Fruit fly (Drosophila melanogaster): ENCODE results near the gene CG13457.
A peak's percentile ranks its signal among the peaks of the same experiment; 100 is the strongest.

The CG13457 gene

dm6 chr3L:15101639-15102413 lies 29.4 kb downstream of the CG13457 start:
- TF ChIP-seq Ets98B (GFP tag; IDR thresholded peaks at IDR 0.05) (peak; percentile 47; the same call in 1 of the 2 replicates), D1 (tag; optimal IDR thresholded peaks at IDR 0.05) (peak; percentile 12), Snoo (tag; optimal IDR thresholded peaks at IDR 0.05) (peak; percentile 22), CG34367 (tag; optimal IDR thresholded peaks at IDR 0.05) (peak; percentile 5), CG4496 (GFP tag; IDR thresholded peaks at IDR 0.05) (peak; percentile 71; the same call in 2 of the 3 replicates), gl (tag; optimal IDR thresholded peaks at IDR 0.05) (peak; percentile 8), CG8301 (tag; optimal IDR thresholded peaks at IDR 0.05) (peak; percentile 18), CG8159 (tag; optimal IDR thresholded peaks at IDR 0.05) (peak; percentile 52), CG9948 (tag; optimal IDR thresholded peaks at IDR 0.05) (peak; percentile 7), CG13204 (GFP tag; optimal IDR thresholded peaks at IDR 0.05) (peak; percentile 99), CG12605 (GFP tag; IDR thresholded peaks at IDR 0.05) (no peak; the same call in 1 of the 2 replicates), CG17806 (tag; optimal IDR thresholded peaks at IDR 0.05) (peak; percentile 25), CG14655 (GFP tag; optimal IDR thresholded peaks at IDR 0.05) (peak; percentile 2), Pif1B (GFP tag; optimal IDR thresholded peaks at IDR 0.05) (no peak), EcR (GFP tag; optimal IDR thresholded peaks at IDR 0.05) (peak; percentile 83), CG32121 (GFP tag; IDR thresholded peaks at IDR 0.05) (peak; percentile 60), CG10348 (GFP tag; IDR thresholded peaks at IDR 0.05) (0 out of 2 replicates have a peak, but pooled peaks have one; percentile 7), CG15710 (tag; optimal IDR thresholded peaks at IDR 0.05) (peak; percentile 37), Pif1A (GFP tag; optimal IDR thresholded peaks at IDR 0.05) (no peak), fd96Ca (GFP tag; IDR thresholded peaks at IDR 0.05) (peak; percentile 25; the same call in 1 of the 3 replicates), rn (GFP tag; IDR thresholded peaks at IDR 0.05) (no peak)

- TF ChIP-seq CG12605 (GFP tag; IDR thresholded peaks at IDR 0.05) (no peak), Ets98B (GFP tag; IDR thresholded peaks at IDR 0.05) (no peak), CG32121 (GFP tag; IDR thresholded peaks at IDR 0.05) (no peak), CG17806 (tag; optimal IDR thresholded peaks at IDR 0.05) (no peak), Snoo (tag; optimal IDR thresholded peaks at IDR 0.05) (no peak), fd96Ca (GFP tag; IDR thresholded peaks at IDR 0.05) (no peak), Pif1A (GFP tag; optimal IDR thresholded peaks at IDR 0.05) (no peak)
Observed at dm6 chr3L:15100983-15101382, 30.2 kb downstream of the CG13457 start.

DNA sequence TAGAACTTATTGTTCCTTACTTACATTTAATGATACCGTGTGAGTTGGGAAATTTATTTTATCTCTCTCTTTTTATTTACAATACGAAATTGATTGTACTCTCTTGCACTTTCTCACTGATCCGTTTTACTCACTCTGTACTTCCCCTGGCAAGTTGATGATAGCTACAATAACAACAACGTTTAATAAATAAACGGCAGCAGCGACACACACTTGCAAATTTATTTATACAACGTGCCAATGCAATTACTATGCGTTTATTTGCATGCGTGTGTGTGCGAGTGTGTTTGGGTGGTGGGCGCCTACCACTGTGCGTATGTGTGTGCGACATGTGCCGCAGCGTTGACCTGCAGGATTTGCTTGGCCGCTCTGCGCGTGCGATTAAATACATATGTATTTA lies 31.6 kb downstream of the CG13457 start:
- TF ChIP-seq CG13204 (GFP tag; optimal IDR thresholded peaks at IDR 0.05): peak; percentile 63
- TF ChIP-seq fd96Ca (GFP tag; IDR thresholded peaks at IDR 0.05): no peak
- TF ChIP-seq CG4496 (GFP tag; IDR thresholded peaks at IDR 0.05): no peak
- peak; percentile 26 for TF ChIP-seq EcR (GFP tag; optimal IDR thresholded peaks at IDR 0.05)
- no peak for TF ChIP-seq CG17806 (tag; optimal IDR thresholded peaks at IDR 0.05)
- TF ChIP-seq CG14655 (GFP tag; optimal IDR thresholded peaks at IDR 0.05): no peak

DNA sequence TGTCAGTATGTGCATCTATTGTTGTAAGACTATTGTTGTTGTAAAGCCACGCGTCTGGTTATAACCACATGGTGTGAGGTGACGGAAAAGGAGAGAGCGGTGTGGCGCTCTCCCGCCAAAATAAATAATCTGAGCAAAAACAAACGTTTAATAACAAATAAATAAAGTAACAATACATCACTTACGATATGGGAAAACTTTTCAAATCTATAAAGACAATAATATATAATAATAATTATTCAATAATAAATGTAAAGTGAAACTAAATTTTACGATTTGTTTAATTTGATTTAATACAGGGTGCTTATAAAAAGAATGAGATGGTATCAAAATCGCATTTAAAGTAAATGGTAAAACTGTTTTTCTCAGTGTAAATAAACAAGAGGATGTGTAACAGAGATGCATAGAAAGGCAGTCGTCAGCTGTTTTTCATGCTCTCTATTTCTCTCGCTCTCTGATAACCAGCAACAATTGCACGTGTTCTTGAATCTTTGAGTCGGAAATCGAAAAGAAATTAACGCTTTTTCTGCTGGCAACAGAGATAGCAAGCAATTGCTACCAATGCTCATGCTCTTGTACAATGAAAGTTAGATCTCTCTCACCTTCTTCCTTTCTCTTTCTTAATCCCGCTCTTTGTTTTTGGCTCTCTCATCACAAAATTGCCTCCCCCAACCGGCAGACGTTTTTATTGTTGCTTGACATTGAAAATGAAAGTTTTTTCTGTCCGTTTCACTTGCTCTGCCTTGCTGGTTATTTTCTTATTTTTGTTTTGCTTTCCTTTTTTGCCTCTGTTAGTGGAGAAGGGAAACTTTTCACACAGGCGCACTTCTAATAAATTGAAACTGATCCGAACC lies 32.3 kb downstream of the CG13457 start:
- TF ChIP-seq CG8301 (tag; optimal IDR thresholded peaks at IDR 0.05): peak; percentile 85
- no peak for TF ChIP-seq fd96Ca (GFP tag; IDR thresholded peaks at IDR 0.05)
- peak; percentile 92 for TF ChIP-seq CG32121 (GFP tag; IDR thresholded peaks at IDR 0.05)
- peak; percentile 58 for TF ChIP-seq CG34367 (tag; optimal IDR thresholded peaks at IDR 0.05)
- TF ChIP-seq CG17806 (tag; optimal IDR thresholded peaks at IDR 0.05): peak; percentile 82
- TF ChIP-seq Pif1A (GFP tag; optimal IDR thresholded peaks at IDR 0.05): peak; percentile 71
- peak; percentile 92 for TF ChIP-seq CG9948 (tag; optimal IDR thresholded peaks at IDR 0.05)
- no peak for TF ChIP-seq EcR (GFP tag; optimal IDR thresholded peaks at IDR 0.05)
- peak; percentile 49 for TF ChIP-seq Snoo (tag; optimal IDR thresholded peaks at IDR 0.05)
- TF ChIP-seq Pif1B (GFP tag; optimal IDR thresholded peaks at IDR 0.05): peak; percentile 65
- peak; percentile 96 for TF ChIP-seq CG12605 (GFP tag; IDR thresholded peaks at IDR 0.05)
- TF ChIP-seq CG13204 (GFP tag; optimal IDR thresholded peaks at IDR 0.05): no peak
- no peak for TF ChIP-seq CG10348 (GFP tag; IDR thresholded peaks at IDR 0.05)
- TF ChIP-seq CG4496 (GFP tag; IDR thresholded peaks at IDR 0.05): peak; percentile 83
- TF ChIP-seq CG8159 (tag; optimal IDR thresholded peaks at IDR 0.05): peak; percentile 95
- peak; percentile 75 for TF ChIP-seq rn (GFP tag; IDR thresholded peaks at IDR 0.05)
- TF ChIP-seq Ets98B (GFP tag; IDR thresholded peaks at IDR 0.05): peak; percentile 54
- peak; percentile 91 for TF ChIP-seq CG14655 (GFP tag; optimal IDR thresholded peaks at IDR 0.05)
- TF ChIP-seq CG15710 (tag; optimal IDR thresholded peaks at IDR 0.05): peak; percentile 74
- peak; percentile 87 for TF ChIP-seq D1 (tag; optimal IDR thresholded peaks at IDR 0.05)
- peak; percentile 65 for TF ChIP-seq gl (tag; optimal IDR thresholded peaks at IDR 0.05)

- no peak for TF ChIP-seq CG8301 (tag; optimal IDR thresholded peaks at IDR 0.05)
- peak; percentile 49 for TF ChIP-seq D1 (tag; optimal IDR thresholded peaks at IDR 0.05)
- no peak for TF ChIP-seq CG17806 (tag; optimal IDR thresholded peaks at IDR 0.05)
- TF ChIP-seq Pif1A (GFP tag; optimal IDR thresholded peaks at IDR 0.05): peak; percentile 0
- no peak for TF ChIP-seq CG9948 (tag; optimal IDR thresholded peaks at IDR 0.05)
Observed at dm6 chr3L:15097878-15098520, 33.2 kb downstream of the CG13457 start, which contains the start of gene Ctps. Gene Ctps (plus strand): TSS chr3L:15097914.

Measured in whole organism, pupa.